Worm (Caenorhabditis elegans): ENCODE results near the gene cst-2.
"Not testable (repeated sequence)": the region's sequence is repeated elsewhere in the genome, so short reads cannot be mapped to it uniquely, and the experiment has no call there.

cst-2 gene

ce11 chrX:4335950-4336349 is at the start of gene cst-2:
TSS of gene cst-2 (minus strand) at chrX:4336050.
- TF ChIP-seq cog-1 (tag; optimal IDR thresholded peaks at IDR 0.05); ztf-29 (GFP tag; IDR thresholded peaks at IDR 0.05); tab-1 (GFP tag; IDR thresholded peaks at IDR 0.05): not testable (repeated sequence)

ce11 chrX:4383316-4383936 is 47.6 kb upstream of the cst-2 start, which contains the start of gene lst-2:
TSS of gene lst-2 (minus strand) at chrX:4383366.
- TF ChIP-seq flt-1 (GFP tag; IDR thresholded peaks at IDR 0.05): no peak
- no peak for TF ChIP-seq ref-1 (GFP tag; conservative IDR thresholded peaks at IDR 0.05)

ce11 chrX:4377689-4378088 is 41.8 kb upstream of the cst-2 start, which contains the start of gene R160.12:
TSS of gene R160.12 (minus strand) at chrX:4377789.
- TF ChIP-seq T22C8.4 (GFP tag; IDR thresholded peaks at IDR 0.05) (no peak), klf-2 (GFP tag; conservative IDR thresholded peaks at IDR 0.05) (no peak), ztf-23 (GFP tag; IDR thresholded peaks at IDR 0.05) (no peak), cog-1 (tag; optimal IDR thresholded peaks at IDR 0.05) (no peak), ref-1 (GFP tag; conservative IDR thresholded peaks at IDR 0.05) (no peak), tab-1 (GFP tag; IDR thresholded peaks at IDR 0.05) (no peak), flt-1 (GFP tag; IDR thresholded peaks at IDR 0.05) (no peak), med-1 (GFP tag; optimal IDR thresholded peaks at IDR 0.05; ENCODE audit: insufficient read depth) (no peak)

ce11 chrX:4376801-4377200 is 41.0 kb upstream of the cst-2 start, which contains the start of gene R160.2:
TSS of gene R160.2 (minus strand) at chrX:4376901.
- no peak for TF ChIP-seq flt-1 (GFP tag; IDR thresholded peaks at IDR 0.05)
- TF ChIP-seq T22C8.4 (GFP tag; IDR thresholded peaks at IDR 0.05): no peak
- no peak for TF ChIP-seq ztf-23 (GFP tag; IDR thresholded peaks at IDR 0.05)
- no peak for TF ChIP-seq ref-1 (GFP tag; conservative IDR thresholded peaks at IDR 0.05)
- no peak for TF ChIP-seq klf-2 (GFP tag; conservative IDR thresholded peaks at IDR 0.05)
- TF ChIP-seq cog-1 (tag; optimal IDR thresholded peaks at IDR 0.05): no peak
- TF ChIP-seq tab-1 (GFP tag; IDR thresholded peaks at IDR 0.05): no peak
- no peak for TF ChIP-seq ztf-29 (GFP tag; IDR thresholded peaks at IDR 0.05)
- no peak for TF ChIP-seq med-1 (GFP tag; optimal IDR thresholded peaks at IDR 0.05; ENCODE audit: insufficient read depth)

ce11 chrX:4373123-4373522 is 37.3 kb upstream of the cst-2 start, which contains the start of gene R160.6:
TSS of gene R160.6 (minus strand) at chrX:4373223.
- TF ChIP-seq flt-1 (GFP tag; IDR thresholded peaks at IDR 0.05) (no peak), T22C8.4 (GFP tag; IDR thresholded peaks at IDR 0.05) (no peak), med-1 (GFP tag; optimal IDR thresholded peaks at IDR 0.05; ENCODE audit: insufficient read depth) (no peak), ref-1 (GFP tag; conservative IDR thresholded peaks at IDR 0.05) (no peak), ztf-29 (GFP tag; IDR thresholded peaks at IDR 0.05) (no peak), cog-1 (tag; optimal IDR thresholded peaks at IDR 0.05) (no peak), ztf-23 (GFP tag; IDR thresholded peaks at IDR 0.05) (no peak)

ce11 chrX:4371988-4372387 is 36.1 kb upstream of the cst-2 start, which contains the start of gene R160.14:
TSS of gene R160.14 (minus strand) at chrX:4372088.
- no peak for TF ChIP-seq tab-1 (GFP tag; IDR thresholded peaks at IDR 0.05)
- no peak for TF ChIP-seq ztf-29 (GFP tag; IDR thresholded peaks at IDR 0.05)
- no peak for TF ChIP-seq ref-1 (GFP tag; conservative IDR thresholded peaks at IDR 0.05)
- no peak for TF ChIP-seq flt-1 (GFP tag; IDR thresholded peaks at IDR 0.05)
- no peak for TF ChIP-seq T22C8.4 (GFP tag; IDR thresholded peaks at IDR 0.05)
- no peak for TF ChIP-seq cog-1 (tag; optimal IDR thresholded peaks at IDR 0.05)
- no peak for TF ChIP-seq klf-2 (GFP tag; conservative IDR thresholded peaks at IDR 0.05)
- no peak for TF ChIP-seq med-1 (GFP tag; optimal IDR thresholded peaks at IDR 0.05; ENCODE audit: insufficient read depth)
- no peak for TF ChIP-seq ztf-23 (GFP tag; IDR thresholded peaks at IDR 0.05)

ce11 chrX:4371413-4371812 is 35.6 kb upstream of the cst-2 start, which contains the start of gene R160.13:
TSS of gene R160.13 (minus strand) at chrX:4371513.
- TF ChIP-seq T22C8.4 (GFP tag; IDR thresholded peaks at IDR 0.05): no peak
- no peak for TF ChIP-seq ref-1 (GFP tag; conservative IDR thresholded peaks at IDR 0.05)
- no peak for TF ChIP-seq ztf-23 (GFP tag; IDR thresholded peaks at IDR 0.05)
- no peak for TF ChIP-seq flt-1 (GFP tag; IDR thresholded peaks at IDR 0.05)
- TF ChIP-seq cog-1 (tag; optimal IDR thresholded peaks at IDR 0.05): no peak
- no peak for TF ChIP-seq tab-1 (GFP tag; IDR thresholded peaks at IDR 0.05)
- no peak for TF ChIP-seq med-1 (GFP tag; optimal IDR thresholded peaks at IDR 0.05; ENCODE audit: insufficient read depth)
- no peak for TF ChIP-seq klf-2 (GFP tag; conservative IDR thresholded peaks at IDR 0.05)
- TF ChIP-seq ztf-29 (GFP tag; IDR thresholded peaks at IDR 0.05): no peak

- TF ChIP-seq tab-1 (GFP tag; IDR thresholded peaks at IDR 0.05) (no peak), T22C8.4 (GFP tag; IDR thresholded peaks at IDR 0.05) (no peak), flt-1 (GFP tag; IDR thresholded peaks at IDR 0.05) (no peak), cog-1 (tag; optimal IDR thresholded peaks at IDR 0.05) (no peak), ztf-23 (GFP tag; IDR thresholded peaks at IDR 0.05) (no peak), med-1 (GFP tag; optimal IDR thresholded peaks at IDR 0.05; ENCODE audit: insufficient read depth) (no peak), ztf-29 (GFP tag; IDR thresholded peaks at IDR 0.05) (no peak), klf-2 (GFP tag; conservative IDR thresholded peaks at IDR 0.05) (no peak), ref-1 (GFP tag; conservative IDR thresholded peaks at IDR 0.05) (no peak)
These were observed 34.9 kb upstream of the cst-2 start, which contains the start of gene R160.5 for ce11 chrX:4370756-4371155. TSS of gene R160.5 (minus strand) at chrX:4370856.

- TF ChIP-seq ztf-23 (GFP tag; IDR thresholded peaks at IDR 0.05) (no peak), ztf-29 (GFP tag; IDR thresholded peaks at IDR 0.05) (no peak), cog-1 (tag; optimal IDR thresholded peaks at IDR 0.05) (no peak), klf-2 (GFP tag; conservative IDR thresholded peaks at IDR 0.05) (no peak), ref-1 (GFP tag; conservative IDR thresholded peaks at IDR 0.05) (no peak), tab-1 (GFP tag; IDR thresholded peaks at IDR 0.05) (no peak), T22C8.4 (GFP tag; IDR thresholded peaks at IDR 0.05) (no peak), flt-1 (GFP tag; IDR thresholded peaks at IDR 0.05) (no peak), med-1 (GFP tag; optimal IDR thresholded peaks at IDR 0.05; ENCODE audit: insufficient read depth) (no peak)
These were observed 33.0 kb upstream of the cst-2 start, which contains the start of gene R160.4 for ce11 chrX:4368800-4369199. TSS of gene R160.4 (minus strand) at chrX:4368900.

- TF ChIP-seq ref-1 (GFP tag; conservative IDR thresholded peaks at IDR 0.05): no peak
- no peak for TF ChIP-seq tab-1 (GFP tag; IDR thresholded peaks at IDR 0.05)
- TF ChIP-seq cog-1 (tag; optimal IDR thresholded peaks at IDR 0.05): no peak
- TF ChIP-seq med-1 (GFP tag; optimal IDR thresholded peaks at IDR 0.05; ENCODE audit: insufficient read depth): no peak
- no peak for TF ChIP-seq ztf-29 (GFP tag; IDR thresholded peaks at IDR 0.05)
- no peak for TF ChIP-seq ztf-23 (GFP tag; IDR thresholded peaks at IDR 0.05)
- no peak for TF ChIP-seq T22C8.4 (GFP tag; IDR thresholded peaks at IDR 0.05)
- TF ChIP-seq flt-1 (GFP tag; IDR thresholded peaks at IDR 0.05): no peak
- TF ChIP-seq klf-2 (GFP tag; conservative IDR thresholded peaks at IDR 0.05): no peak
These were observed 31.6 kb upstream of the cst-2 start, which contains the start of gene R160.10 for ce11 chrX:4367414-4367813. TSS of gene R160.10 (minus strand) at chrX:4367514.
